Worm (Caenorhabditis elegans) whole organism, young adult: ENCODE measurements around the gene Y38F1A.2.

Source experiments
- hmg-20 ChIP-seq: fragments of 200-800 bp; sonication (Bioruptor generic); IDR thresholded peaks from 2 replicates; pipeline ENCODE4 v1.3.6; 2022; ENCODE audit warnings: missing genetic modification reagents, missing genetic modification characterization, missing compliant biosample characterization
- lin-26 ChIP-seq: fragments of 200-800 bp; sonication (Bioruptor generic); IDR thresholded peaks from 2 replicates; pipeline ENCODE4 v1.3.6; 2022; ENCODE audit warnings: missing genetic modification reagents, missing genetic modification characterization, missing compliant biosample characterization
- lin-40 ChIP-seq: sonication (generic microtip); optimal IDR thresholded peaks from 2 replicates; lab custom pipeline; 2016; ENCODE audit warnings: missing genetic modification characterization, mild to moderate bottlenecking, missing compliant biosample characterization, missing genotype, missing genetic modification reagents
- nfyb-1 ChIP-seq: fragments of 200-800 bp; sonication (Bioruptor generic); IDR thresholded peaks from 2 replicates; pipeline ENCODE4 v1.3.6; 2022; ENCODE audit warnings: missing genetic modification reagents, missing genetic modification characterization, missing compliant biosample characterization
- unc-62 ChIP-seq: fragments of 150-350 bp; optimal IDR thresholded peaks from 2 replicates; lab custom pipeline; 2014; ENCODE audit warnings: missing biosample characterization, missing genetic modification reagents, missing genetic modification characterization
- zfh-2 ChIP-seq: fragments of 200-800 bp; sonication (Bioruptor generic); conservative IDR thresholded peaks from 2 replicates; pipeline ENCODE4 v1.3.6; 2022; ENCODE audit warnings: missing genetic modification reagents, missing genetic modification characterization, missing compliant biosample characterization
- ztf-25 ChIP-seq: fragments of 200-800 bp; sonication (Bioruptor generic); IDR thresholded peaks from 2 replicates; pipeline ENCODE4 v1.3.6; 2022; ENCODE audit warnings: missing genetic modification reagents, missing genetic modification characterization, missing compliant biosample characterization

ce11 chrII:12961293-12961692, 6.5 kb downstream of the Y38F1A.2 start:
- TF ChIP-seq hmg-20: no peak
- no peak for TF ChIP-seq zfh-2 (GFP tag; lab: Robert Waterston, UW)
- no peak for TF ChIP-seq lin-40 (tag; lab: Kevin White, UChicago)
- no peak for TF ChIP-seq unc-62
- TF ChIP-seq nfyb-1: no peak
- no peak for TF ChIP-seq ztf-25 (GFP tag; lab: Robert Waterston, UW)
- TF ChIP-seq lin-26 (GFP tag; lab: Robert Waterston, UW): no peak
